Worm (Caenorhabditis elegans) whole organism, L2 larva: ENCODE results near the gene gcp-2.2.

Experiments used
- C34F6.9 ChIP-seq: fragments of 150-350 bp; optimal IDR thresholded peaks from 2 replicates; lab custom pipeline; 2014; ENCODE audit warnings: missing biosample characterization, missing genetic modification characterization
- egl-27 ChIP-seq: sonication (generic microtip); optimal IDR thresholded peaks from 3 replicates; lab custom pipeline; 2017; ENCODE audit warnings: missing biosample characterization, missing genetic modification reagents, missing genetic modification characterization
- nhr-10 ChIP-seq: sonication (generic microtip); optimal IDR thresholded peaks from 2 replicates; lab custom pipeline; 2017; ENCODE audit warnings: missing biosample characterization, missing genetic modification characterization
- nhr-12 ChIP-seq: fragments of 150-350 bp; optimal IDR thresholded peaks from 2 replicates; lab custom pipeline; 2014; ENCODE audit warnings: missing biosample characterization, missing genetic modification characterization
- ztf-11 ChIP-seq: sonication (generic microtip); optimal IDR thresholded peaks from 2 replicates; lab custom pipeline; 2017; ENCODE audit warnings: missing biosample characterization, missing genetic modification characterization

DNA sequence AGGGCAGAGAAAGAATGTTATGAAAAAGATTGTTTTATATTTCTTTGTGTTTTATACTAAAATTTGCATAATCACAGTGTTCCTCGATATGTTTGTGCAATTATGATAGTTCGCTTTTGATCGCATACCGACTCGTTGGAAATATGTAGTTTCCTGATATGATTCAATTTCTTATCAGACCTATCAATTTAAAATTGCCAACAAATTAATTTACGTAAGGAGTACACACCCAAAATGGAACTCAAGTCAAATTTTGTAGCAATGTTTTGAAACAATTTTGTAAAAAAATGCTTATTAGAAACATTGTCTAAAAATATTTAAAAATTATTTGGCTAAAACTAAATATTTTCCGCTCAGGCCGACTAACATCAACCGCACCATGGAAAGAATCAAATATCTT lies 36.9 kb upstream of the gcp-2.2 start:
- TF ChIP-seq nhr-12 (no peak), egl-27 (tag; lab: Kevin White, UChicago) (no peak), nhr-10 (tag; lab: Kevin White, UChicago) (no peak), C34F6.9 (tag; lab: Kevin White, UChicago) (no peak), ztf-11 (tag; lab: Kevin White, UChicago) (no peak)
